Fruit fly (Drosophila melanogaster) S2 (cell line): Measurements from ENCODE around the gene CG43678.

ENCODE experiments used
- CG8478 ChIP-seq: fragments of >200 bp; optimal IDR thresholded peaks from 2 replicates; lab custom pipeline; 2018
- CTCF ChIP-seq, 2 experiments: fragments of >200 bp; optimal IDR thresholded peaks; 2 replicates each; lab custom pipeline; 2018

- no peak for TF ChIP-seq CG8478 (lab: Kevin White, UChicago)
- no peak for TF ChIP-seq CTCF (optimal IDR thresholded peaks at IDR 0.05; lab: Kevin White, UChicago)
Observed at dm6 chr3L:15045114-15045513, 4.2 kb downstream of the CG43678 start.
